Worm (Caenorhabditis elegans) whole organism, young adult: Measurements from ENCODE around the gene F35G12.7.

Source experiments
- C17E4.6 ChIP-seq: fragments of 200-800 bp; sonication (Bioruptor generic); IDR thresholded peaks from 2 replicates; pipeline ENCODE4 v1.3.6; 2022; ENCODE audit warnings: missing genetic modification reagents, missing genetic modification characterization, missing compliant biosample characterization
- T07F8.4 ChIP-seq: sonication (generic microtip); optimal IDR thresholded peaks from 2 replicates; lab custom pipeline; 2016; ENCODE audit warnings: mild to moderate bottlenecking, missing genetic modification characterization, moderate library complexity, missing compliant biosample characterization
- ets-4 ChIP-seq: fragments of 200-800 bp; sonication (Bioruptor generic); optimal IDR thresholded peaks from 2 replicates; lab custom pipeline; 2018; ENCODE audit warnings: mild to moderate bottlenecking, missing genetic modification characterization, missing compliant biosample characterization
- hlh-12 ChIP-seq: sonication (generic microtip); optimal IDR thresholded peaks from 2 replicates; lab custom pipeline; 2016; ENCODE audit warnings: missing genetic modification characterization, missing compliant biosample characterization
- lin-26 ChIP-seq: fragments of 200-800 bp; sonication (Bioruptor generic); IDR thresholded peaks from 2 replicates; pipeline ENCODE4 v1.3.6; 2022; ENCODE audit warnings: missing genetic modification reagents, missing genetic modification characterization, missing compliant biosample characterization
- repo-1 ChIP-seq: sonication (generic microtip); optimal IDR thresholded peaks from 2 replicates; lab custom pipeline; 2017; ENCODE audit warnings: mild to moderate bottlenecking, missing genetic modification characterization, missing compliant biosample characterization
- sea-2 ChIP-seq: fragments of 200-800 bp; sonication (Bioruptor generic); IDR thresholded peaks from 2 replicates; pipeline ENCODE4 v1.3.6; 2022; ENCODE audit warnings: missing genetic modification characterization, missing compliant biosample characterization
- zim-3 ChIP-seq: sonication (generic microtip); optimal IDR thresholded peaks from 2 replicates; lab custom pipeline; 2017; ENCODE audit warnings: mild to moderate bottlenecking, missing genetic modification characterization, moderate library complexity, missing compliant biosample characterization
- ztf-6 ChIP-seq: fragments of 200-800 bp; sonication (Bioruptor generic); IDR thresholded peaks from 2 replicates; pipeline ENCODE4 v1.3.6; 2022; ENCODE audit warnings: missing genetic modification reagents, missing genetic modification characterization, missing compliant biosample characterization

DNA sequence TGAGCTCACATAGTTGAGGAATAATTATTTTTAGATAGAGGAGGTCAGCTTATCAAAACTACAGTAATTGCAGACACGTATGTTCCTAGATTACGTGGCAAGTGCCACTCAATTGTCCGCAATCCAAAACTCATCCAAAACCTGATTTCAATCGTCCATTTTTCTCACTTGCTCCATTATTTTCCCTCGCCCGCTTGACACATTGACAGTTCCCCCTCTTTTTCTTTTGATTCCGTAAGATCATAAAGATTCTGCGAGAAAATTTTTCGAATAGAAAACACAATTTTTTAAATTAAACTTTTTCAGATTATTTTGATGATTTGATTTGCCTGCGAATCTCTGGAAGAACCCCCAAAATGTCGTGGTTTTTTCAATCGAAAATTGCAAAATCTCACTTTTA, 38.4 kb downstream of the F35G12.7 start, which contains the start of gene M88.4:
- TF ChIP-seq sea-2 (GFP tag; lab: Robert Waterston, UW) (no peak), T07F8.4 (tag; lab: Kevin White, UChicago) (no peak), hlh-12 (tag; lab: Kevin White, UChicago) (no peak), lin-26 (GFP tag; lab: Robert Waterston, UW) (no peak), C17E4.6 (GFP tag; lab: Robert Waterston, UW) (no peak), ets-4 (no peak), repo-1 (no peak), zim-3 (tag; lab: Kevin White, UChicago) (no peak), ztf-6 (GFP tag; lab: Robert Waterston, UW) (no peak)
